Worm (Caenorhabditis elegans): ENCODE measurements around the gene Y37D8A.3.

DNA sequence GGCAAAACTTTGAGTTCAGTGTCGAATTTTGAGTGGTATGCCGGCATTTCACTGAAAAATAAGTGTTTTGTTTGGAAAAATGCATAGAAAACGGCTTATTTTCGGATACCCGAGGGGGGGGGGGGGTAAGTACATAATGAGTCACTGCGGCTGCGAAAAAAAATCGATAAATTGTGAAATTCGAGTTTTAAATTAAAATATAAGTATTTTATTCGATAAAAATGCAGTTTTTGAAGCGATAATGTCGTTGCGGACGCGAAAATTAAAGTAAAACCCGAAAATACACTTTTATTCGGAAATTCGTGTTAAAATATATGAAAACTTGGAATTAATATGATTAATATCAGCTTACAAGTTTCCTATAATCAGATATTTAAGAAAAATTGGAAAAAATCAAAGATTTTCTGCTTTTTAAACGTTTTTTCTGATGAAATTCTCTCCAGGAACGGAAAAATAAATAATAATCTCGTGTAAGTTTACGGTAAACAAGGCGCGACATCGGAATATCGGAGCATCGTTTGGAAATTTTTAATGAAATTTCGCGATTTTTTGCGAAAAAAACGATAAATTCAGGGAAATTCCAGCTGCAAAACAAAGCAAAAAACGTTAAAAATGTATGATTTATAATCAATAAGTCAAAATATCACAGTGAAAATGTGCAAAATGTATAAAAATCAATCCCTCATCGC is 11.0 kb upstream of the Y37D8A.3 start, which contains the start of gene arx-5:
- TF ChIP-seq flt-1 (GFP tag; IDR thresholded peaks at IDR 0.05) = no peak
- no peak for TF ChIP-seq ztf-29 (GFP tag; IDR thresholded peaks at IDR 0.05)
- no peak for TF ChIP-seq ref-1 (GFP tag; conservative IDR thresholded peaks at IDR 0.05)
- TF ChIP-seq T22C8.4 (GFP tag; IDR thresholded peaks at IDR 0.05) = peak; percentile 40; the same call in 1 of the 2 replicates
- no peak for TF ChIP-seq med-1 (GFP tag; optimal IDR thresholded peaks at IDR 0.05; ENCODE audit: insufficient read depth)
- no peak for TF ChIP-seq tab-1 (GFP tag; IDR thresholded peaks at IDR 0.05)
- no peak for TF ChIP-seq cog-1 (tag; optimal IDR thresholded peaks at IDR 0.05)

Measured in whole organism, midembryonic.